Fruit fly (Drosophila melanogaster) whole organism, wandering third instar larva: Measurements from ENCODE around the gene CG31496.

ENCODE experiments used
- Abd-B ChIP-seq: fragments of >200 bp; optimal IDR thresholded peaks from 2 replicates; lab custom pipeline; 2017; ENCODE audit warnings: missing biosample characterization, missing genetic modification characterization
- CG32264 ChIP-seq: fragments of 200-800 bp; sonication (Bioruptor generic); optimal IDR thresholded peaks from 2 replicates; lab custom pipeline; 2016; ENCODE audit warnings: missing biosample characterization, missing genetic modification characterization
- CG9705 ChIP-seq: fragments of 200-800 bp; sonication (Bioruptor generic); optimal IDR thresholded peaks from 2 replicates; lab custom pipeline; 2018; ENCODE audit warnings: missing biosample characterization, mild to moderate bottlenecking, missing genetic modification characterization
- CrebA ChIP-seq: fragments of 200-800 bp; sonication (Bioruptor generic); optimal IDR thresholded peaks from 2 replicates; lab custom pipeline; 2016; ENCODE audit warnings: missing biosample characterization, mild to moderate bottlenecking, missing genetic modification characterization, borderline replicate concordance
- Dfd ChIP-seq: fragments of >200 bp; optimal IDR thresholded peaks from 2 replicates; lab custom pipeline; 2017; ENCODE audit warnings: missing biosample characterization, missing genetic modification characterization
- Dif ChIP-seq: fragments of 200-275, 200-300 bp; sonication (Bioruptor generic); optimal IDR thresholded peaks from 2 replicates; lab custom pipeline; 2018; ENCODE audit warnings: missing biosample characterization, missing genetic modification characterization; ENCODE audit not compliant: partially characterized antibody
- GATAd ChIP-seq: sonication (Bioruptor generic); optimal IDR thresholded peaks from 2 replicates; lab custom pipeline; 2016; ENCODE audit warnings: missing biosample characterization, missing genetic modification characterization
- HLH106 ChIP-seq: fragments of 200-800 bp; optimal IDR thresholded peaks from 3 replicates; lab custom pipeline; 2019; ENCODE audit warnings: missing biosample characterization, mild to moderate bottlenecking, missing genetic modification characterization, moderate library complexity
- Hnf4 ChIP-seq: fragments of 200-800 bp; sonication (Bioruptor generic); optimal IDR thresholded peaks from 2 replicates; lab custom pipeline; 2016; ENCODE audit warnings: missing biosample characterization, mild to moderate bottlenecking, missing genetic modification characterization
- Hr78 ChIP-seq: fragments of >200 bp; optimal IDR thresholded peaks from 2 replicates; lab custom pipeline; 2017; ENCODE audit warnings: missing biosample characterization, missing genetic modification characterization
- Hr83 ChIP-seq: fragments of 200-300 bp; sonication (Bioruptor generic); optimal IDR thresholded peaks from 2 replicates; lab custom pipeline; 2016; ENCODE audit warnings: missing biosample characterization, mild to moderate bottlenecking, missing genetic modification characterization, moderate library complexity; ENCODE audit not compliant: poor library complexity, severe bottlenecking
- Jra ChIP-seq: sonication (Bioruptor generic); optimal IDR thresholded peaks from 2 replicates; lab custom pipeline; 2016; ENCODE audit warnings: missing biosample characterization, missing genetic modification characterization
- Mio ChIP-seq: sonication (Bioruptor generic); optimal IDR thresholded peaks from 2 replicates; lab custom pipeline; 2016; ENCODE audit warnings: missing biosample characterization, missing genetic modification characterization
- Myc ChIP-seq: fragments of >200 bp; optimal IDR thresholded peaks from 2 replicates; lab custom pipeline; 2017
- N ChIP-seq: fragments of >200 bp; optimal IDR thresholded peaks from 2 replicates; lab custom pipeline; 2018; ENCODE audit warnings: missing biosample characterization, missing external identifiers, missing genetic modification characterization
- OdsH ChIP-seq: fragments of 200-800 bp; sonication (Bioruptor generic); optimal IDR thresholded peaks from 2 replicates; lab custom pipeline; 2016; ENCODE audit warnings: missing biosample characterization, mild to moderate bottlenecking, missing genetic modification characterization
- Rel ChIP-seq, 2 experiments: fragments of 200-800 bp; sonication (Bioruptor generic) in 1 of 2; optimal IDR thresholded peaks; 2 replicates in 1 of 2; 3 replicates in 1 of 2; lab custom pipeline; 2016 to 2019; ENCODE audit warnings: mild to moderate bottlenecking in 2 of 2, missing biosample characterization in 2 of 2, missing genetic modification characterization in 2 of 2, moderate library complexity in 1 of 2
- Sp1 ChIP-seq: fragments of 200-800 bp; sonication (Bioruptor generic); optimal IDR thresholded peaks from 3 replicates; lab custom pipeline; 2019; ENCODE audit warnings: missing biosample characterization, mild to moderate bottlenecking, missing genetic modification characterization, moderate library complexity
- Vsx2 ChIP-seq: fragments of 200-300, 225-300 bp; sonication (Bioruptor generic); optimal IDR thresholded peaks from 2 replicates; lab custom pipeline; 2018; ENCODE audit warnings: missing biosample characterization, missing genetic modification characterization; ENCODE audit not compliant: partially characterized antibody
- br ChIP-seq: fragments of 200-800 bp; sonication (Bioruptor generic); optimal IDR thresholded peaks from 2 replicates; lab custom pipeline; 2016; ENCODE audit warnings: missing biosample characterization, missing genetic modification characterization
- brk ChIP-seq: fragments of 200-800 bp; sonication (Bioruptor generic); optimal IDR thresholded peaks from 2 replicates; lab custom pipeline; 2016; ENCODE audit warnings: missing biosample characterization, mild to moderate bottlenecking, missing genetic modification characterization
- dl ChIP-seq, 2 experiments: fragments of 175-275, 200-275 bp in 1 of 2; fragments of 200-275 bp in 1 of 2; sonication (Bioruptor generic); optimal IDR thresholded peaks; lab custom pipeline; 2018; ENCODE audit warnings: mild to moderate bottlenecking in 2 of 2, missing biosample characterization in 2 of 2, missing genetic modification characterization in 2 of 2, moderate library complexity in 2 of 2; ENCODE audit not compliant: partially characterized antibody in 2 of 2, insufficient read depth in 1 of 2
- dmrt93B ChIP-seq: fragments of 200-800 bp; sonication (Bioruptor generic); optimal IDR thresholded peaks from 2 replicates; lab custom pipeline; 2018; ENCODE audit warnings: missing biosample characterization, mild to moderate bottlenecking, missing genetic modification characterization
- dsf ChIP-seq: sonication (Bioruptor generic); optimal IDR thresholded peaks from 2 replicates; lab custom pipeline; 2016; ENCODE audit warnings: missing biosample characterization, missing genetic modification characterization, borderline replicate concordance
- ey ChIP-seq: fragments of 200-800 bp; sonication (Bioruptor generic); optimal IDR thresholded peaks from 2 replicates; lab custom pipeline; 2016; ENCODE audit warnings: missing biosample characterization, missing genetic modification characterization
- foxo ChIP-seq, 2 experiments: fragments of 200-800 bp; sonication (Bioruptor generic); optimal IDR thresholded peaks; 2 replicates in 1 of 2; 3 replicates in 1 of 2; lab custom pipeline; 2016 to 2017; ENCODE audit warnings: missing biosample characterization in 2 of 2, missing genetic modification characterization in 2 of 2
- fru ChIP-seq: fragments of 200-800 bp; sonication (Bioruptor generic); optimal IDR thresholded peaks from 3 replicates; lab custom pipeline; 2016; ENCODE audit warnings: missing biosample characterization, mild to moderate bottlenecking, missing genetic modification characterization
- h ChIP-seq: fragments of 200-800 bp; sonication (Bioruptor generic); optimal IDR thresholded peaks from 3 replicates; lab custom pipeline; 2016; ENCODE audit warnings: missing biosample characterization, mild to moderate bottlenecking, missing genetic modification characterization
- jim ChIP-seq: fragments of 175-275, 200-325 bp; sonication (Bioruptor generic); optimal IDR thresholded peaks from 2 replicates; lab custom pipeline; 2016; ENCODE audit warnings: missing biosample characterization, mild to moderate bottlenecking, missing genetic modification characterization
- lola ChIP-seq: fragments of >200 bp; optimal IDR thresholded peaks from 2 replicates; lab custom pipeline; 2017; ENCODE audit warnings: missing biosample characterization, missing genetic modification characterization
- pan ChIP-seq: fragments of >200 bp; optimal IDR thresholded peaks from 2 replicates; lab custom pipeline; 2017
- psq ChIP-seq: fragments of 200-800 bp; sonication (Bioruptor generic); optimal IDR thresholded peaks from 3 replicates; lab custom pipeline; 2017; ENCODE audit warnings: missing biosample characterization, mild to moderate bottlenecking, missing genetic modification characterization, moderate library complexity
- rgr ChIP-seq: fragments of 200-800 bp; sonication (Bioruptor generic); optimal IDR thresholded peaks from 3 replicates; lab custom pipeline; 2016; ENCODE audit warnings: missing biosample characterization, mild to moderate bottlenecking, missing genetic modification characterization
- sage ChIP-seq: fragments of 200-800 bp; sonication (Bioruptor generic); optimal IDR thresholded peaks from 2 replicates; lab custom pipeline; 2016; ENCODE audit warnings: missing biosample characterization, mild to moderate bottlenecking, missing genetic modification characterization
- sv ChIP-seq: fragments of 200-800 bp; sonication (Bioruptor generic); optimal IDR thresholded peaks from 3 replicates; lab custom pipeline; 2016; ENCODE audit warnings: missing biosample characterization, missing genetic modification characterization
- tai ChIP-seq: sonication (Bioruptor generic); optimal IDR thresholded peaks from 2 replicates; lab custom pipeline; 2016; ENCODE audit warnings: missing biosample characterization, missing genetic modification characterization
- usp ChIP-seq: fragments of >200 bp; optimal IDR thresholded peaks from 2 replicates; lab custom pipeline; 2017; ENCODE audit warnings: missing biosample characterization, missing genetic modification characterization
- woc ChIP-seq: sonication (Bioruptor generic); optimal IDR thresholded peaks from 2 replicates; lab custom pipeline; 2016; ENCODE audit warnings: missing biosample characterization, mild to moderate bottlenecking, missing genetic modification characterization

Gene CG31496

DNA sequence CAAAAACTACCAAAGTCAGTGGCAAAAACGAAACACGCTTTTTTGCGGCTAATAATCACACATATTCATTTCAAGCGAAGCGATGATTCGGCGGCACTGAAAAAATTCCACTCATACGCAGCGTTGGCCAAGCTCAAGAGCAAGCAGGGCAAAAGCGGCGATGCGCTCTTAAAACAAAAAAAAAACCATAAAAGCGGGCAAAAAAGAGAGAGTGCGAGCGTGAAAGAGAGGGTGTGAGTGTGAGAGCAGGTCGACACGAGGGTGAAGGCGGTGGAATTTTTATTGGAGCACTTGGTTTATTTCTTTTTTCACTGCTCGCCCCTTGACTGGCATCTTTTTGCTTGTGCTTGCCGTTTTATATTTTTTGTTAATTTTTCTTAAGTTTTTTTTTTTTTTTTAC is 34.3 kb upstream of the CG31496 start:
- TF ChIP-seq CrebA (GFP tag; lab: Kevin White, UChicago) = no peak
- TF ChIP-seq Mio (GFP tag; lab: Kevin White, UChicago) = no peak
- TF ChIP-seq GATAd (GFP tag; lab: Kevin White, UChicago) = no peak
- TF ChIP-seq jim (GFP tag; lab: Kevin White, UChicago) = peak; percentile 73
- TF ChIP-seq dl (GFP tag; optimal IDR thresholded peaks at IDR 0.05; lab: Kevin White, UChicago; ENCODE audit: insufficient read depth in 1 of 2, partially characterized antibody in 2 of 2) = peak in 1 of 2 experiments; percentile 22

DNA sequence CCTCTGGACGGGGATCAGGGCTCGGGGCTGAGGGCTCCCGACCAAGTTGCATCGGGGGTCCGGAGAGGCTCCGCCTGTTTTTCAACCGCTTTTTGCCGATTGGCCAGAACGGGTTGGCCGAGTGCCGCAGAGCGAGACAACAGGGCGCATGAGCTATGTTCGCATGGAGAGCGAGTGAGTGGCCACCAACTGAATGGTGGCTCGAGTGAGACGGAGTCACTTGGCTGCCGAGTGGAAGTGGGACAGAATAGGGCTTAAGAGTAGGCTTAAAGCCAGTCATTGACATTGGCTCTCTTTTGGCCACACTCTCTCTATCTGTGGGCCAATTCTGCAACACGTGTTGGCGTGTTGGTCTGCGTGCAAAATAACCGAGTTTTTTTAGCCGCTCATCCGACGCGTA is 31.8 kb upstream of the CG31496 start:
- TF ChIP-seq CrebA (GFP tag; lab: Kevin White, UChicago) = no peak
- TF ChIP-seq dmrt93B (GFP tag; lab: Kevin White, UChicago) = no peak
- no peak for TF ChIP-seq pan (lab: Kevin White, UChicago)
- peak; percentile 19 for TF ChIP-seq Vsx2
- no peak for TF ChIP-seq br (GFP tag; lab: Kevin White, UChicago)
- TF ChIP-seq Dif (GFP tag; lab: Kevin White, UChicago) = peak; percentile 55
- no peak for TF ChIP-seq CG32264 (GFP tag; lab: Kevin White, UChicago)
- no peak for TF ChIP-seq sage (GFP tag; lab: Kevin White, UChicago)
- no peak for TF ChIP-seq Rel (GFP tag; optimal IDR thresholded peaks at IDR 0.05; lab: Kevin White, UChicago)
- TF ChIP-seq Rel (tag; optimal IDR thresholded peaks at IDR 0.05; lab: Kevin White, UChicago) = no peak
- no peak for TF ChIP-seq Jra (GFP tag; lab: Kevin White, UChicago)

DNA sequence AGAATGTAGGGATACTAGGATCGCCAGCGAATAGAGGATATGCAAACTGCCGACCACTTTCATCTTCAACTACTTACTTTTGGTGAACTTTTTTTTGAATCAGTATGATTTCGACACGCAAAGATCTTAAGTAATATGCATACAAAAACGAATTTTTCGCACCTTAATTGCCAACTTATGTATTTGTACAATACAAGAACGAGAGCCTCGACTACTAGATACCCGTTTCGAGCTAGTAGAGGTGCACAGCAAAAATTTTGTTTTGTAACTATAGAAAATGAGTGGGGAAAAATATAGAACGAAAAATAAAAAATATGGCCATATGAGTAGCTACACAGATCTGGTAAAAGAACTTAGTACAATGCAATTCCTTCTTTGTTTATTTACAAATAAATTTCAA is 27.8 kb upstream of the CG31496 start, which contains the start of gene CG10029:
Gene CG10029, minus strand, starts transcription at position 101 of the 400 bp plus-strand sequence.
- no peak for TF ChIP-seq tai
- no peak for TF ChIP-seq psq (GFP tag; lab: Kevin White, UChicago)
- no peak for TF ChIP-seq Rel (GFP tag; optimal IDR thresholded peaks at IDR 0.05; lab: Kevin White, UChicago)
- TF ChIP-seq Rel (tag; optimal IDR thresholded peaks at IDR 0.05; lab: Kevin White, UChicago) = no peak
- TF ChIP-seq pan (lab: Kevin White, UChicago) = no peak
- TF ChIP-seq CG32264 (GFP tag; lab: Kevin White, UChicago) = no peak
- TF ChIP-seq N (GFP tag; lab: Kevin White, UChicago) = no peak
- TF ChIP-seq jim (GFP tag; lab: Kevin White, UChicago) = no peak
- TF ChIP-seq sv (GFP tag; lab: Kevin White, UChicago) = no peak
- no peak for TF ChIP-seq br (GFP tag; lab: Kevin White, UChicago)
- TF ChIP-seq Sp1 (GFP tag; lab: Kevin White, UChicago) = no peak
- TF ChIP-seq fru (GFP tag; lab: Kevin White, UChicago) = no peak

DNA sequence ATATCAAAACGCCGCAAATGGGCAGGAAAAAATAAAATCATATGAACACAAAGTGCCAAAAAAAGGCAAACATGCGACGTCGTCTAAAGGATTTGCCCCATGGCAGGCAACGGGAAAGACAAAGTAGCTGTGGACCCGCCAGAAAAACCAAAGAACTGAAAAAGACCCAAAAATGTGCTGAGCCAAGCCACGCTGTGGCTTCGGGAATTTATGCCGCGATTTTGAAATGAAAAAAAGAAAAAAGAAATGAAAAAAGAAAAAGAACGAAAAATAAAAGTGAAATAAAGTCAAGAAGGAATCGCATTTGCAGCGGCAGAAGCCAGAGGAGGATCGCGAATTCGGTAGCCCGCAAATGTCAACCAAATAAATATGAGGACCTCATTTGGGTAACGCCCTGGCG is 22.3 kb upstream of the CG31496 start:
- TF ChIP-seq dmrt93B (GFP tag; lab: Kevin White, UChicago) (no peak), CrebA (GFP tag; lab: Kevin White, UChicago) (peak; percentile 76), Dfd (no peak), Jra (GFP tag; lab: Kevin White, UChicago) (no peak), Sp1 (GFP tag; lab: Kevin White, UChicago) (peak; percentile 52), N (GFP tag; lab: Kevin White, UChicago) (no peak), psq (GFP tag; lab: Kevin White, UChicago) (peak; percentile 50), CG9705 (GFP tag; lab: Kevin White, UChicago) (no peak), usp (GFP tag; lab: Kevin White, UChicago) (no peak), rgr (no peak), foxo (GFP tag; optimal IDR thresholded peaks at IDR 0.05; lab: Kevin White, UChicago) (no peak), HLH106 (tag; lab: Kevin White, UChicago) (no peak), dsf (no peak), Hr83 (GFP tag; lab: Kevin White, UChicago) (no peak), Hr78 (GFP tag; lab: Kevin White, UChicago) (no peak), pan (lab: Kevin White, UChicago) (no peak), dl (GFP tag; optimal IDR thresholded peaks at IDR 0.05; lab: Kevin White, UChicago; ENCODE audit: insufficient read depth in 1 of 2, partially characterized antibody in 2 of 2) (no peak), sage (GFP tag; lab: Kevin White, UChicago) (no peak), brk (GFP tag; lab: Kevin White, UChicago) (no peak), fru (GFP tag; lab: Kevin White, UChicago) (no peak), lola (GFP tag; lab: Kevin White, UChicago) (no peak), Myc (lab: Kevin White, UChicago) (no peak), woc (GFP tag; lab: Kevin White, UChicago) (peak; percentile 8), jim (GFP tag; lab: Kevin White, UChicago) (no peak), h (GFP tag; lab: Kevin White, UChicago) (no peak), sv (GFP tag; lab: Kevin White, UChicago) (no peak), CG32264 (GFP tag; lab: Kevin White, UChicago) (no peak), Rel (GFP tag; optimal IDR thresholded peaks at IDR 0.05; lab: Kevin White, UChicago) (peak; percentile 51), Rel (tag; optimal IDR thresholded peaks at IDR 0.05; lab: Kevin White, UChicago) (no peak), Hnf4 (GFP tag; lab: Kevin White, UChicago) (no peak), GATAd (GFP tag; lab: Kevin White, UChicago) (no peak), Abd-B (GFP tag; lab: Kevin White, UChicago) (no peak), Dif (GFP tag; lab: Kevin White, UChicago) (no peak), tai (no peak), Vsx2 (no peak), OdsH (GFP tag; lab: Kevin White, UChicago) (no peak), Mio (GFP tag; lab: Kevin White, UChicago) (no peak), br (GFP tag; lab: Kevin White, UChicago) (no peak), ey (GFP tag; lab: Kevin White, UChicago) (no peak)
- TF ChIP-seq, all 38 proteins: peak for 5
